Fruit fly (Drosophila melanogaster) Kc167 (cell line): ENCODE measurements around the gene Prosbeta6.

ENCODE experiments used
- Myc ChIP-seq: fragments of >200 bp; optimal IDR thresholded peaks from 2 replicates; lab custom pipeline; 2017; ENCODE audit warnings: missing external identifiers
- h ChIP-seq: fragments of >200 bp; optimal IDR thresholded peaks from 3 replicates; lab custom pipeline; 2018; ENCODE audit warnings: missing external identifiers

DNA sequence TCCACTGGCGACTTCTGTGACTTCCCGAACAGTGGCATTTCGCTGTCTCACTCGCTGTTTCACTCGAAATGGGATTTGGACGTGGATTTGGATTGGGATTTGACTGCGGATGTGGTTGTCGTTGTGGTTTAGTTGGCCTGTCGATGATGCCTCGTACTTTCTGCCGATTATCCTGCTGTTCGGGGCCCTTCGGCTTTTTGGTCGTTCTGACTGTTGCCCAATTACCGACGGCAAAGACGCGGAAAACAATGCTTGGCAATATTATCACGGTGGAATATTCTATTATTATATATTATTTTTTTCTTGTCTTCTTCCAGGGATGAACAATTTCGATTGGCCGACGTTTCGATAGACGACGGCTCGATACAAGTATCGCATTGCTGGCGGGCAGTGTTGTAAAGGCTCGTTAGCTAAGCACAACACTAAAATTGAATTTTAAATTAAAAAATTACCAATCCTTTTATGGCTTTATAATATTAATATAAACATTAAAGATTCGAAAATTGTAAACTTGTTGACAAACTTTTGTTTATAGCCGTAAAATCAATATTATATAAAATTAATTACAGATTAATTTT is 5.0 kb upstream of the Prosbeta6 start, which contains the start of gene Mo25:
- no peak for TF ChIP-seq Myc (lab: Kevin White, UChicago)
- TF ChIP-seq h (lab: Kevin White, UChicago): no peak
